Fruit fly (Drosophila melanogaster) whole organism, embryonic: ENCODE results near the gene CG32121.

Source experiments
- Adf1 ChIP-seq: fragments of 200-800 bp; sonication (Bioruptor generic); IDR thresholded peaks from 2 replicates; pipeline ENCODE4 v1.3.6; 2022; ENCODE audit warnings: missing biosample characterization, missing genetic modification characterization
- Antp ChIP-seq: fragments of 200-800 bp; sonication (Bioruptor generic); optimal IDR thresholded peaks from 3 replicates; lab custom pipeline; 2016; ENCODE audit warnings: missing biosample characterization, missing genetic modification characterization
- Atf-2 ChIP-seq: fragments of 200-800 bp; sonication (Bioruptor generic); optimal IDR thresholded peaks from 2 replicates; lab custom pipeline; 2016; ENCODE audit warnings: missing biosample characterization, missing genetic modification characterization
- BEAF-32 ChIP-seq: fragments of 200-800 bp; sonication (Bioruptor generic); optimal IDR thresholded peaks from 3 replicates; lab custom pipeline; 2017; ENCODE audit warnings: missing biosample characterization, missing genetic modification characterization, mild to moderate bottlenecking, moderate library complexity, missing genetic modification reagents
- Blimp-1 ChIP-seq: fragments of 200-800 bp; sonication (Bioruptor generic); optimal IDR thresholded peaks from 3 replicates; lab custom pipeline; 2018; ENCODE audit warnings: missing biosample characterization, missing genetic modification characterization, mild to moderate bottlenecking, moderate library complexity, missing genetic modification reagents
- CG10267 ChIP-seq: fragments of 200-800 bp; sonication (Bioruptor generic); optimal IDR thresholded peaks from 2 replicates; lab custom pipeline; 2018; ENCODE audit warnings: missing biosample characterization, mild to moderate bottlenecking, missing genetic modification characterization, moderate library complexity
- CG12744 ChIP-seq: fragments of 200-800 bp; sonication (Bioruptor generic); optimal IDR thresholded peaks from 2 replicates; lab custom pipeline; 2016; ENCODE audit warnings: missing biosample characterization, missing genetic modification characterization
- CG15011 ChIP-seq: fragments of 200-800 bp; sonication (Bioruptor generic); optimal IDR thresholded peaks from 3 replicates; lab custom pipeline; 2018; ENCODE audit warnings: missing biosample characterization, mild to moderate bottlenecking, missing genetic modification characterization
- CG15269 ChIP-seq: fragments of 200-800 bp; sonication (Bioruptor generic); optimal IDR thresholded peaks from 2 replicates; lab custom pipeline; 2018; ENCODE audit warnings: missing biosample characterization, mild to moderate bottlenecking, missing genetic modification characterization, moderate library complexity
- CG15601 ChIP-seq: fragments of 200-800 bp; sonication (Bioruptor generic); optimal IDR thresholded peaks from 3 replicates; lab custom pipeline; 2019; ENCODE audit warnings: missing biosample characterization, mild to moderate bottlenecking, missing genetic modification characterization, moderate library complexity
- CG1602 ChIP-seq: fragments of 200-800 bp; sonication (Bioruptor generic); optimal IDR thresholded peaks from 3 replicates; lab custom pipeline; 2016; ENCODE audit warnings: missing biosample characterization, missing genetic modification characterization
- CG1603 ChIP-seq: fragments of 200-800 bp; sonication (Bioruptor generic); optimal IDR thresholded peaks from 2 replicates; lab custom pipeline; 2019; ENCODE audit warnings: missing biosample characterization, mild to moderate bottlenecking, missing genetic modification characterization, moderate library complexity
- CG2116 ChIP-seq: fragments of 200-800 bp; sonication (Bioruptor generic); optimal IDR thresholded peaks from 3 replicates; lab custom pipeline; 2018; ENCODE audit warnings: missing biosample characterization, mild to moderate bottlenecking, missing genetic modification characterization
- CG30020 ChIP-seq: fragments of 200-800 bp; optimal IDR thresholded peaks from 2 replicates; lab custom pipeline; 2019; ENCODE audit warnings: missing biosample characterization, mild to moderate bottlenecking, missing genetic modification characterization, moderate library complexity
- CG34422 ChIP-seq: fragments of 200-800 bp; sonication (Bioruptor generic); IDR thresholded peaks from 3 replicates; pipeline ENCODE4 v1.3.6; 2022; ENCODE audit warnings: missing biosample characterization, missing genetic modification characterization
- CG3726 ChIP-seq: fragments of 200-800 bp; sonication (Bioruptor generic); IDR thresholded peaks from 3 replicates; pipeline ENCODE4, ENCODE4 v1.3.6; 2022; ENCODE audit warnings: missing biosample characterization, missing genetic modification characterization
- CG4617 ChIP-seq: fragments of 200-800 bp; sonication (Bioruptor generic); optimal IDR thresholded peaks from 3 replicates; lab custom pipeline; 2016; ENCODE audit warnings: missing biosample characterization, missing genetic modification characterization, borderline replicate concordance
- CG7271 ChIP-seq: fragments of 200-800 bp; sonication (Bioruptor generic); optimal IDR thresholded peaks from 2 replicates; lab custom pipeline; 2018; ENCODE audit warnings: missing biosample characterization, mild to moderate bottlenecking, missing genetic modification characterization, moderate library complexity
- CG7745 ChIP-seq: fragments of 200-800 bp; sonication (Bioruptor generic); optimal IDR thresholded peaks from 2 replicates; lab custom pipeline; 2018; ENCODE audit warnings: missing biosample characterization, mild to moderate bottlenecking, missing genetic modification characterization, moderate library complexity
- CG7928 ChIP-seq: fragments of 200-800 bp; sonication (Bioruptor generic); optimal IDR thresholded peaks from 2 replicates; lab custom pipeline; 2017; ENCODE audit warnings: missing biosample characterization, mild to moderate bottlenecking, missing genetic modification characterization
- CG8290 ChIP-seq, 3 experiments: fragments of 200-800 bp; sonication (Bioruptor generic); optimal IDR thresholded peaks; 2 replicates each; lab custom pipeline; 2016 to 2019; ENCODE audit warnings: missing biosample characterization in 3 of 3, missing genetic modification characterization in 3 of 3, mild to moderate bottlenecking in 2 of 3, moderate library complexity in 1 of 3
- CG8924 ChIP-seq: fragments of 200-800 bp; optimal IDR thresholded peaks from 3 replicates; lab custom pipeline; 2019; ENCODE audit warnings: missing biosample characterization, mild to moderate bottlenecking, missing genetic modification characterization, moderate library complexity
- CG9437 ChIP-seq: fragments of 200-800 bp; sonication (Bioruptor generic); optimal IDR thresholded peaks from 2 replicates; lab custom pipeline; 2018; ENCODE audit warnings: missing biosample characterization, mild to moderate bottlenecking, missing genetic modification characterization
- CTCF ChIP-seq: fragments of 200-800 bp; sonication (Bioruptor generic); optimal IDR thresholded peaks from 2 replicates; lab custom pipeline; 2017; ENCODE audit warnings: missing biosample characterization, mild to moderate bottlenecking, missing genetic modification characterization, moderate library complexity
- CoRest ChIP-seq: fragments of 200-800 bp; sonication (Bioruptor generic); optimal IDR thresholded peaks from 3 replicates; lab custom pipeline; 2018; ENCODE audit warnings: missing biosample characterization, mild to moderate bottlenecking, missing genetic modification characterization, moderate library complexity
- Dll ChIP-seq: fragments of 200-800 bp; sonication (Bioruptor generic); IDR thresholded peaks from 4 replicates; pipeline ENCODE4 v1.3.6; 2022; ENCODE audit warnings: missing biosample characterization, missing genetic modification characterization; ENCODE audit not compliant: partially characterized antibody
- Elba2 ChIP-seq: fragments of 200-800 bp; sonication (Bioruptor generic); optimal IDR thresholded peaks from 3 replicates; lab custom pipeline; 2016; ENCODE audit warnings: missing biosample characterization, missing genetic modification characterization
- Fer1 ChIP-seq: fragments of 200-800 bp; sonication (Bioruptor generic); optimal IDR thresholded peaks from 2 replicates; lab custom pipeline; 2017; ENCODE audit warnings: missing biosample characterization, mild to moderate bottlenecking, missing genetic modification characterization
- Fer3 ChIP-seq: fragments of 200-800 bp; sonication (Bioruptor generic); optimal IDR thresholded peaks from 2 replicates; lab custom pipeline; 2018; ENCODE audit warnings: missing biosample characterization, mild to moderate bottlenecking, missing genetic modification characterization, moderate library complexity
- Gsc ChIP-seq: fragments of 200-800 bp; sonication (Bioruptor generic); IDR thresholded peaks from 2 replicates; pipeline ENCODE4 v1.3.6; 2022; ENCODE audit warnings: missing biosample characterization, missing genetic modification characterization
- HHEX ChIP-seq: fragments of 200-800 bp; sonication (Bioruptor generic); optimal IDR thresholded peaks from 3 replicates; lab custom pipeline; 2017; ENCODE audit warnings: missing biosample characterization, mild to moderate bottlenecking, missing genetic modification characterization, missing genetic modification reagents
- Hmx ChIP-seq: fragments of 200-800 bp; sonication (Bioruptor generic); optimal IDR thresholded peaks from 2 replicates; lab custom pipeline; 2016; ENCODE audit warnings: missing biosample characterization, missing genetic modification characterization
- Kr ChIP-seq: fragments of 200-800 bp; sonication (Bioruptor generic); optimal IDR thresholded peaks from 2 replicates; lab custom pipeline; 2017; ENCODE audit warnings: missing biosample characterization, mild to moderate bottlenecking, missing genetic modification characterization
- MESR4 ChIP-seq: fragments of 200-800 bp; sonication (Bioruptor generic); optimal IDR thresholded peaks from 2 replicates; lab custom pipeline; 2018; ENCODE audit warnings: missing biosample characterization, mild to moderate bottlenecking, missing genetic modification characterization, moderate library complexity
- Myb ChIP-seq: fragments of 200-800 bp; sonication (Bioruptor generic); optimal IDR thresholded peaks from 2 replicates; lab custom pipeline; 2016; ENCODE audit warnings: missing biosample characterization, missing genetic modification characterization
- NFAT ChIP-seq: fragments of 200-800 bp; sonication (Bioruptor generic); IDR thresholded peaks from 2 replicates; pipeline ENCODE4 v1.3.6; 2022; ENCODE audit warnings: missing biosample characterization, missing genetic modification characterization
- cato ChIP-seq: fragments of 200-800 bp; sonication (Bioruptor generic); optimal IDR thresholded peaks from 2 replicates; lab custom pipeline; 2016; ENCODE audit warnings: missing biosample characterization, missing genetic modification characterization, borderline replicate concordance
- ci ChIP-seq: fragments of 200-800 bp; sonication (Bioruptor generic); IDR thresholded peaks from 3 replicates; pipeline ENCODE4 v1.3.6; 2022; ENCODE audit warnings: missing biosample characterization, missing genetic modification characterization
- da ChIP-seq: fragments of 200-800 bp; sonication (Bioruptor generic); optimal IDR thresholded peaks from 2 replicates; lab custom pipeline; 2016; ENCODE audit warnings: missing biosample characterization, missing genetic modification characterization
- dati ChIP-seq: fragments of 200-800 bp; sonication (Bioruptor generic); IDR thresholded peaks from 2 replicates; pipeline ENCODE4 v1.3.6; 2022; ENCODE audit warnings: missing biosample characterization, missing genetic modification characterization
- dpn ChIP-seq, 2 experiments: fragments of 200-800 bp; sonication (Bioruptor generic); optimal IDR thresholded peaks; 3 replicates each; lab custom pipeline; 2016; ENCODE audit warnings: missing biosample characterization in 2 of 2, missing genetic modification characterization in 2 of 2
- gcm2 ChIP-seq: fragments of 200-800 bp; sonication (Bioruptor generic); optimal IDR thresholded peaks from 2 replicates; lab custom pipeline; 2016; ENCODE audit warnings: missing biosample characterization, missing genetic modification characterization
- grn ChIP-seq: fragments of 200-800 bp; sonication (Bioruptor generic); optimal IDR thresholded peaks from 3 replicates; lab custom pipeline; 2017; ENCODE audit warnings: missing biosample characterization, missing genetic modification characterization
- kay ChIP-seq: fragments of 200-800 bp; sonication (Bioruptor generic); optimal IDR thresholded peaks from 2 replicates; lab custom pipeline; 2016; ENCODE audit warnings: missing biosample characterization, missing genetic modification characterization
- knrl ChIP-seq: fragments of 200-800 bp; sonication (Bioruptor generic); IDR thresholded peaks from 3 replicates; pipeline ENCODE4 v1.3.6; 2022; ENCODE audit warnings: missing biosample characterization, missing genetic modification characterization; ENCODE audit not compliant: partially characterized antibody
- pho ChIP-seq: fragments of 200-800 bp; sonication (Bioruptor generic); optimal IDR thresholded peaks from 2 replicates; lab custom pipeline; 2016; ENCODE audit warnings: missing biosample characterization, missing genetic modification characterization
- pita ChIP-seq: fragments of 200-800 bp; sonication (Bioruptor generic); optimal IDR thresholded peaks from 2 replicates; lab custom pipeline; 2017; ENCODE audit warnings: missing biosample characterization, mild to moderate bottlenecking, missing genetic modification characterization
- rib ChIP-seq: fragments of 200-800 bp; sonication (Bioruptor generic); IDR thresholded peaks from 2 replicates; pipeline ENCODE4 v1.3.6; 2022; ENCODE audit warnings: missing biosample characterization, missing genetic modification characterization
- schlank ChIP-seq: fragments of 200-800 bp; sonication (Bioruptor generic); optimal IDR thresholded peaks from 2 replicates; lab custom pipeline; 2018; ENCODE audit warnings: missing biosample characterization, mild to moderate bottlenecking, missing genetic modification characterization
- sens-2 ChIP-seq: fragments of 200-800 bp; sonication (Bioruptor generic); IDR thresholded peaks from 2 replicates; pipeline ENCODE4 v1.3.6; 2022; ENCODE audit warnings: missing biosample characterization, missing genetic modification characterization
- unc-4 ChIP-seq: fragments of 200-800 bp; sonication (Bioruptor generic); IDR thresholded peaks from 2 replicates; pipeline ENCODE4 v1.3.6; 2022; ENCODE audit warnings: missing biosample characterization, missing genetic modification characterization; ENCODE audit not compliant: partially characterized antibody

The CG32121 gene

dm6 chr3L:13387608-13388007 is 34.5 kb downstream of the CG32121 start, which contains the start of gene CG10171:
Gene CG10171 (minus strand): TSS chr3L:13387907.
- no peak for TF ChIP-seq CG12744 (GFP tag; lab: Kevin White, UChicago)
- no peak for TF ChIP-seq Gsc (GFP tag; lab: Robert Waterston, UW)
- TF ChIP-seq HHEX = no peak
- no peak for TF ChIP-seq Elba2 (GFP tag; lab: Kevin White, UChicago)
- peak; percentile 45; the same call in 1 of the 3 replicates for TF ChIP-seq CG34422
- peak; percentile 24 for TF ChIP-seq CG8924
- TF ChIP-seq CTCF = peak; percentile 39
- TF ChIP-seq CG10267 = peak; percentile 90
- TF ChIP-seq MESR4 (GFP tag; lab: Kevin White, UChicago) = peak; percentile 39
- TF ChIP-seq BEAF-32 (GFP tag; lab: Kevin White, UChicago) = peak; percentile 21
- TF ChIP-seq pho (GFP tag; lab: Kevin White, UChicago) = no peak
- no peak for TF ChIP-seq CG30020
- no peak for TF ChIP-seq dpn (GFP tag; optimal IDR thresholded peaks at IDR 0.05; lab: Kevin White, UChicago)
- peak; percentile 8 for TF ChIP-seq CG15601 (tag; lab: Kevin White, UChicago)
- TF ChIP-seq rib (GFP tag; lab: Robert Waterston, UW) = no peak
- TF ChIP-seq knrl = peak; percentile 39; the same call in 1 of the 3 replicates
- no peak for TF ChIP-seq CG2116
- TF ChIP-seq Atf-2 (GFP tag; lab: Kevin White, UChicago) = no peak
- no peak for TF ChIP-seq sens-2 (GFP tag; lab: Robert Waterston, UW)
- no peak for TF ChIP-seq Adf1
- peak; percentile 50 for TF ChIP-seq Blimp-1
- no peak for TF ChIP-seq cato (GFP tag; lab: Kevin White, UChicago)
- TF ChIP-seq Kr (GFP tag; lab: Kevin White, UChicago) = no peak
- no peak for TF ChIP-seq da (GFP tag; lab: Kevin White, UChicago)
- peak; percentile 41 for TF ChIP-seq pita (GFP tag; lab: Kevin White, UChicago)
- no peak for TF ChIP-seq gcm2
- no peak for TF ChIP-seq CG8290 (GFP tag; optimal IDR thresholded peaks at IDR 0.05; lab: Kevin White, UChicago)
- no peak for TF ChIP-seq CG8290 (tag; optimal IDR thresholded peaks at IDR 0.05; lab: Kevin White, UChicago)
- no peak for TF ChIP-seq dati
- TF ChIP-seq unc-4 (GFP tag; lab: Robert Waterston, UW) = no peak
- no peak for TF ChIP-seq CG15269 (tag; lab: Kevin White, UChicago)
- peak; percentile 36; the same call in 2 of the 4 replicates for TF ChIP-seq Dll
- peak; percentile 37; the same call in 1 of the 3 replicates for TF ChIP-seq ci (GFP tag; lab: Robert Waterston, UW)
- TF ChIP-seq CG7271 (tag; lab: Kevin White, UChicago) = no peak
- TF ChIP-seq NFAT (GFP tag; lab: Robert Waterston, UW) = peak; percentile 11; the same call in 1 of the 2 replicates
- no peak for TF ChIP-seq schlank (tag; lab: Kevin White, UChicago)
- TF ChIP-seq CG15011 (GFP tag; lab: Kevin White, UChicago) = no peak
- TF ChIP-seq Antp (GFP tag; lab: Kevin White, UChicago) = no peak
- TF ChIP-seq CoRest = peak; percentile 27
- peak; percentile 61 for TF ChIP-seq CG4617 (GFP tag; lab: Kevin White, UChicago)
- no peak for TF ChIP-seq CG3726 (GFP tag; lab: Robert Waterston, UW)
- TF ChIP-seq Fer3 (tag; lab: Kevin White, UChicago) = no peak
- TF ChIP-seq CG7745 = no peak
- no peak for TF ChIP-seq CG1602 (GFP tag; lab: Kevin White, UChicago)
- no peak for TF ChIP-seq Hmx (GFP tag; lab: Kevin White, UChicago)
- no peak for TF ChIP-seq CG7928 (GFP tag; lab: Kevin White, UChicago)
- TF ChIP-seq grn (GFP tag; lab: Kevin White, UChicago) = no peak
- TF ChIP-seq CG1603 (tag; lab: Kevin White, UChicago) = peak; percentile 49
- no peak for TF ChIP-seq CG9437 (GFP tag; lab: Kevin White, UChicago)
- peak; percentile 76 for TF ChIP-seq Myb (GFP tag; lab: Kevin White, UChicago)
- no peak for TF ChIP-seq kay (GFP tag; lab: Kevin White, UChicago)
- TF ChIP-seq Fer1 (GFP tag; lab: Kevin White, UChicago) = no peak
